Worm (Caenorhabditis elegans): ENCODE measurements around the gene nol-56.

- TF ChIP-seq nfya-1 (tag; optimal IDR thresholded peaks at IDR 0.05) (no peak), tbx-7 (tag; optimal IDR thresholded peaks at IDR 0.05) (no peak), hlh-30 (tag; optimal IDR thresholded peaks at IDR 0.05; ENCODE audit: insufficient read depth) (no peak), elt-2 (tag; optimal IDR thresholded peaks at IDR 0.05) (no peak), pqm-1 (tag; optimal IDR thresholded peaks at IDR 0.05) (no peak), nhr-232 (tag; optimal IDR thresholded peaks at IDR 0.05) (no peak), dmd-4 (tag; optimal IDR thresholded peaks at IDR 0.05; ENCODE audit: borderline replicate concordance) (no peak), nhr-11 (tag; optimal IDR thresholded peaks at IDR 0.05) (no peak), ceh-30 (tag; optimal IDR thresholded peaks at IDR 0.05) (no peak), hlh-6 (tag; optimal IDR thresholded peaks at IDR 0.05) (no peak), npax-4 (tag; optimal IDR thresholded peaks at IDR 0.05) (no peak)
These were observed 26.5 kb upstream of the nol-56 start, which contains the start of gene AC3.12 for ce11 chrV:10379293-10379692.
